Worm (Caenorhabditis elegans) whole organism, L3 larva: ENCODE results near the gene T09F3.4.

ENCODE experiments used
- R02D3.7 ChIP-seq: fragments of 150-350 bp; optimal IDR thresholded peaks from 2 replicates; lab custom pipeline; 2014; ENCODE audit warnings: missing biosample characterization, missing genetic modification characterization
- ZK546.5 ChIP-seq: sonication (generic microtip); optimal IDR thresholded peaks from 2 replicates; lab custom pipeline; 2017; ENCODE audit warnings: missing biosample characterization, missing genetic modification characterization
- aly-2 ChIP-seq: fragments of 150-350 bp; optimal IDR thresholded peaks from 2 replicates; lab custom pipeline; 2014; ENCODE audit warnings: missing biosample characterization, missing genetic modification characterization
- ama-1 ChIP-seq: fragments of 150-350 bp; optimal IDR thresholded peaks from 2 replicates; lab custom pipeline; 2018
- ceh-16 ChIP-seq: sonication (generic microtip); optimal IDR thresholded peaks from 2 replicates; lab custom pipeline; 2017; ENCODE audit warnings: missing biosample characterization, missing genetic modification characterization
- ceh-28 ChIP-seq: fragments of 150-350 bp; optimal IDR thresholded peaks from 2 replicates; lab custom pipeline; 2014; ENCODE audit warnings: missing biosample characterization, missing genetic modification reagents, missing genetic modification characterization
- ceh-82 ChIP-seq: fragments of 150-350 bp; optimal IDR thresholded peaks from 2 replicates; lab custom pipeline; 2014; ENCODE audit warnings: missing biosample characterization, missing genetic modification characterization
- ceh-9 ChIP-seq: sonication (generic microtip); optimal IDR thresholded peaks from 2 replicates; lab custom pipeline; 2018; ENCODE audit warnings: missing biosample characterization, missing genetic modification characterization
- daf-12 ChIP-seq: fragments of 150-350 bp; optimal IDR thresholded peaks from 2 replicates; lab custom pipeline; 2014; ENCODE audit warnings: missing biosample characterization, missing genetic modification reagents, missing genetic modification characterization
- egl-27 ChIP-seq: sonication (generic microtip); optimal IDR thresholded peaks from 4 replicates; lab custom pipeline; 2017; ENCODE audit warnings: missing biosample characterization, missing genetic modification reagents, missing genetic modification characterization
- egl-5 ChIP-seq: fragments of 150-350 bp; optimal IDR thresholded peaks from 2 replicates; lab custom pipeline; 2017; ENCODE audit warnings: missing biosample characterization, missing genetic modification reagents, missing genetic modification characterization, inconsistent platforms
- elt-1 ChIP-seq: fragments of 150-350 bp; optimal IDR thresholded peaks from 2 replicates; lab custom pipeline; 2014; ENCODE audit warnings: missing biosample characterization, missing genetic modification characterization
- elt-2 ChIP-seq: sonication (generic microtip); optimal IDR thresholded peaks from 2 replicates; lab custom pipeline; 2016; ENCODE audit warnings: missing genetic modification reagents, mild to moderate bottlenecking, missing genetic modification characterization, missing compliant biosample characterization
- elt-3 ChIP-seq, 3 experiments: fragments of 150-350 bp in 1 of 3; sonication (generic microtip) in 2 of 3; optimal IDR thresholded peaks; 2 replicates in 2 of 3; 4 replicates in 1 of 3; lab custom pipeline; 2014 to 2017; ENCODE audit warnings: missing biosample characterization in 3 of 3, missing genetic modification characterization in 3 of 3
- eor-1 ChIP-seq, 2 experiments: fragments of 150-350 bp; optimal IDR thresholded peaks; 2 replicates each; lab custom pipeline; 2014 to 2018; ENCODE audit warnings: missing biosample characterization in 2 of 2, missing genetic modification characterization in 2 of 2
- fkh-10 ChIP-seq: sonication (generic microtip); optimal IDR thresholded peaks from 2 replicates; lab custom pipeline; 2017; ENCODE audit warnings: missing biosample characterization, missing genetic modification reagents, missing genetic modification characterization
- fkh-2 ChIP-seq: fragments of 150-350 bp; optimal IDR thresholded peaks from 2 replicates; lab custom pipeline; 2014; ENCODE audit warnings: missing biosample characterization, missing genetic modification reagents, missing genetic modification characterization
- fos-1 ChIP-seq: fragments of 150-350 bp; optimal IDR thresholded peaks from 2 replicates; lab custom pipeline; 2014; ENCODE audit warnings: missing biosample characterization, missing genetic modification characterization
- hmg-11 ChIP-seq: sonication (generic microtip); optimal IDR thresholded peaks from 2 replicates; lab custom pipeline; 2016; ENCODE audit warnings: missing genetic modification characterization, missing compliant biosample characterization
- jun-1 ChIP-seq: fragments of 150-350 bp; optimal IDR thresholded peaks from 2 replicates; lab custom pipeline; 2014; ENCODE audit warnings: missing biosample characterization, missing genetic modification reagents, missing genetic modification characterization
- lin-15B ChIP-seq: fragments of 150-350 bp; optimal IDR thresholded peaks from 2 replicates; lab custom pipeline; 2014; ENCODE audit warnings: missing biosample characterization, missing genetic modification characterization
- lin-39 ChIP-seq: fragments of 150-350 bp; optimal IDR thresholded peaks from 2 replicates; lab custom pipeline; 2018; ENCODE audit warnings: missing biosample characterization, missing genetic modification reagents, missing genetic modification characterization
- lsy-12 ChIP-seq: sonication (generic microtip); optimal IDR thresholded peaks from 2 replicates; lab custom pipeline; 2016; ENCODE audit warnings: mild to moderate bottlenecking, missing genetic modification characterization, missing compliant biosample characterization
- mdl-1 ChIP-seq: fragments of 150-350 bp; optimal IDR thresholded peaks from 2 replicates; lab custom pipeline; 2014; ENCODE audit warnings: missing biosample characterization, missing genetic modification characterization
- mml-1 ChIP-seq: fragments of 150-350 bp; sonication (generic microtip); optimal IDR thresholded peaks from 3 replicates; lab custom pipeline; 2014; ENCODE audit warnings: missing biosample characterization, missing genetic modification characterization
- nfya-1 ChIP-seq: sonication (generic microtip); optimal IDR thresholded peaks from 2 replicates; lab custom pipeline; 2017; ENCODE audit warnings: missing genetic modification characterization, mild to moderate bottlenecking, missing compliant biosample characterization, antibody characterized with exemption, moderate library complexity; ENCODE audit not compliant: insufficient read depth
- nhr-11 ChIP-seq: fragments of 150-350 bp; optimal IDR thresholded peaks from 2 replicates; lab custom pipeline; 2014; ENCODE audit warnings: missing biosample characterization, missing genetic modification characterization
- nhr-12 ChIP-seq: fragments of 150-350 bp; optimal IDR thresholded peaks from 2 replicates; lab custom pipeline; 2014; ENCODE audit warnings: missing biosample characterization, missing genetic modification characterization
- nhr-23 ChIP-seq: fragments of 150-350 bp; optimal IDR thresholded peaks from 2 replicates; lab custom pipeline; 2014; ENCODE audit warnings: missing biosample characterization, missing genetic modification reagents, missing genetic modification characterization
- nhr-237 ChIP-seq: fragments of 150-350 bp; optimal IDR thresholded peaks from 2 replicates; lab custom pipeline; 2014; ENCODE audit warnings: missing biosample characterization, missing genetic modification characterization
- nhr-25 ChIP-seq: sonication (generic microtip); optimal IDR thresholded peaks from 2 replicates; lab custom pipeline; 2017; ENCODE audit warnings: missing biosample characterization, missing genetic modification characterization
- nhr-28 ChIP-seq: fragments of 150-350 bp; optimal IDR thresholded peaks from 2 replicates; lab custom pipeline; 2014; ENCODE audit warnings: missing biosample characterization, missing genetic modification characterization
- nhr-43 ChIP-seq: sonication (generic microtip); optimal IDR thresholded peaks from 2 replicates; lab custom pipeline; 2016; ENCODE audit warnings: mild to moderate bottlenecking, missing genetic modification characterization, missing compliant biosample characterization; ENCODE audit not compliant: poor library complexity, severe bottlenecking
- nhr-67 ChIP-seq: fragments of 150-350 bp; optimal IDR thresholded peaks from 2 replicates; lab custom pipeline; 2014; ENCODE audit warnings: missing biosample characterization, missing genetic modification characterization
- nhr-76 ChIP-seq: fragments of 150-350 bp; sonication (generic microtip); optimal IDR thresholded peaks from 5 replicates; lab custom pipeline; 2014; ENCODE audit warnings: missing biosample characterization, missing genetic modification characterization
- nhr-77 ChIP-seq: fragments of 150-350 bp; optimal IDR thresholded peaks from 2 replicates; lab custom pipeline; 2014; ENCODE audit warnings: missing biosample characterization, missing genetic modification characterization
- pha-4 ChIP-seq: fragments of 150-350 bp; optimal IDR thresholded peaks from 2 replicates; lab custom pipeline; 2014; ENCODE audit warnings: missing biosample characterization, missing genetic modification reagents, missing genetic modification characterization
- pqm-1 ChIP-seq: fragments of 150-350 bp; optimal IDR thresholded peaks from 2 replicates; lab custom pipeline; 2017; ENCODE audit warnings: missing biosample characterization, missing genetic modification characterization, inconsistent platforms
- sea-2 ChIP-seq: fragments of 150-350 bp; sonication (generic microtip); optimal IDR thresholded peaks from 4 replicates; lab custom pipeline; 2014; ENCODE audit warnings: missing biosample characterization, missing genetic modification reagents, missing genetic modification characterization
- skn-1 ChIP-seq: fragments of 150-350 bp; optimal IDR thresholded peaks from 2 replicates; lab custom pipeline; 2014; ENCODE audit warnings: missing biosample characterization, missing genetic modification characterization
- snpc-4 ChIP-seq: fragments of 150-350 bp; optimal IDR thresholded peaks from 2 replicates; lab custom pipeline; 2014; ENCODE audit warnings: missing biosample characterization, missing genetic modification characterization
- tbx-2 ChIP-seq: sonication (generic microtip); optimal IDR thresholded peaks from 2 replicates; lab custom pipeline; 2016; ENCODE audit warnings: mild to moderate bottlenecking, missing genetic modification characterization, missing compliant biosample characterization
- unc-39 ChIP-seq: sonication (generic microtip); optimal IDR thresholded peaks from 4 replicates; lab custom pipeline; 2017; ENCODE audit warnings: missing biosample characterization, missing genetic modification characterization
- unc-62 ChIP-seq: fragments of 150-350 bp; sonication (generic microtip); optimal IDR thresholded peaks from 4 replicates; lab custom pipeline; 2014; ENCODE audit warnings: missing biosample characterization, missing genetic modification reagents, missing genetic modification characterization
- zag-1 ChIP-seq: fragments of 150-350 bp; optimal IDR thresholded peaks from 2 replicates; lab custom pipeline; 2014; ENCODE audit warnings: missing biosample characterization, missing genetic modification characterization
- ztf-11 ChIP-seq: fragments of 150-350 bp; optimal IDR thresholded peaks from 2 replicates; lab custom pipeline; 2014; ENCODE audit warnings: missing biosample characterization, missing genetic modification characterization
- ztf-4 ChIP-seq: fragments of 150-350 bp; optimal IDR thresholded peaks from 2 replicates; lab custom pipeline; 2014; ENCODE audit warnings: missing biosample characterization, missing genetic modification characterization

Gene T09F3.4

ce11 chrII:10389776-10390175 is 5.7 kb upstream of the T09F3.4 start:
- no peak for TF ChIP-seq egl-27
- TF ChIP-seq nhr-28 (tag; lab: Kevin White, UChicago), result no peak
- no peak for TF ChIP-seq lin-39 (tag; lab: Kevin White, UChicago)
- no peak for TF ChIP-seq ztf-4 (tag; lab: Kevin White, UChicago)
- no peak for TF ChIP-seq hmg-11 (tag; lab: Kevin White, UChicago)
- TF ChIP-seq ztf-11 (tag; lab: Kevin White, UChicago), result no peak
- peak; percentile 60 for TF ChIP-seq nhr-43 (tag; lab: Kevin White, UChicago)
- no peak for TF ChIP-seq R02D3.7
- peak; percentile 14 for TF ChIP-seq lin-15B
- TF ChIP-seq ZK546.5 (tag; lab: Kevin White, UChicago), result no peak
- TF ChIP-seq aly-2, result no peak
- no peak for TF ChIP-seq nhr-237 (tag; lab: Kevin White, UChicago)
- peak; percentile 69 for TF ChIP-seq pha-4 (tag; lab: Kevin White, UChicago)
- no peak for TF ChIP-seq fkh-10 (GFP tag; lab: Kevin White, UChicago)
- no peak for TF ChIP-seq zag-1 (tag; lab: Kevin White, UChicago)
- TF ChIP-seq fos-1, result no peak
- TF ChIP-seq nhr-11 (tag; lab: Kevin White, UChicago), result no peak
- TF ChIP-seq daf-12 (tag; lab: Kevin White, UChicago), result no peak
- TF ChIP-seq jun-1 (tag; lab: Kevin White, UChicago), result peak; percentile 75
- no peak for TF ChIP-seq unc-39 (tag; lab: Kevin White, UChicago)
- peak; percentile 62 for TF ChIP-seq nfya-1
- TF ChIP-seq elt-1 (tag; lab: Kevin White, UChicago), result no peak
- no peak for TF ChIP-seq sea-2
- peak; percentile 4 for TF ChIP-seq nhr-76 (tag; lab: Kevin White, UChicago)
- peak; percentile 75 for TF ChIP-seq ama-1 (lab: Kevin White, UChicago)
- TF ChIP-seq ceh-28 (tag; lab: Kevin White, UChicago), result no peak
- TF ChIP-seq pqm-1, result peak; percentile 97
- no peak for TF ChIP-seq eor-1 (tag; optimal IDR thresholded peaks at IDR 0.05; lab: Kevin White, UChicago)
- no peak for TF ChIP-seq tbx-2
- TF ChIP-seq nhr-23 (tag; lab: Kevin White, UChicago), result peak; percentile 19
- TF ChIP-seq nhr-12, result no peak
- TF ChIP-seq ceh-16 (tag; lab: Kevin White, UChicago), result no peak
- no peak for TF ChIP-seq nhr-67 (tag; lab: Kevin White, UChicago)
- TF ChIP-seq ceh-9 (tag; lab: Kevin White, UChicago), result no peak
- no peak for TF ChIP-seq fkh-2
- no peak for TF ChIP-seq egl-5 (tag; lab: Kevin White, UChicago)
- TF ChIP-seq ceh-82 (tag; lab: Kevin White, UChicago), result no peak
- TF ChIP-seq nhr-77 (tag; lab: Kevin White, UChicago), result no peak
- TF ChIP-seq lsy-12, result no peak
- TF ChIP-seq mml-1 (tag; lab: Kevin White, UChicago), result peak; percentile 53
- TF ChIP-seq snpc-4 (tag; lab: Kevin White, UChicago), result no peak
- TF ChIP-seq elt-2, result peak; percentile 89
- TF ChIP-seq nhr-25, result peak; percentile 56
- no peak for TF ChIP-seq elt-3 (tag; optimal IDR thresholded peaks at IDR 0.05; lab: Kevin White, UChicago)
- TF ChIP-seq skn-1 (tag; lab: Kevin White, UChicago), result no peak
- no peak for TF ChIP-seq unc-62 (GFP tag; lab: Kevin White, UChicago)
- no peak for TF ChIP-seq mdl-1 (tag; lab: Kevin White, UChicago)
